Fruit fly (Drosophila melanogaster) whole organism, pupa: ENCODE measurements around the gene TH1.

Experiments
- CG10348 ChIP-seq: fragments of 200-800 bp; sonication (Bioruptor generic); IDR thresholded peaks from 2 replicates; pipeline ENCODE4 v1.3.6; 2022; ENCODE audit warnings: missing biosample characterization, missing genetic modification characterization
- CG14655 ChIP-seq: fragments of 200-800 bp; sonication (Bioruptor generic); optimal IDR thresholded peaks from 3 replicates; lab custom pipeline; 2017; ENCODE audit warnings: mild to moderate bottlenecking, missing biosample characterization, missing genetic modification reagents, missing genetic modification characterization
- CG15710 ChIP-seq: fragments of 200-800 bp; sonication (Bioruptor generic); optimal IDR thresholded peaks from 2 replicates; lab custom pipeline; 2018; ENCODE audit warnings: missing biosample characterization, mild to moderate bottlenecking, missing genetic modification characterization, moderate library complexity
- CG17806 ChIP-seq: fragments of 200-800 bp; sonication (Bioruptor generic); optimal IDR thresholded peaks from 2 replicates; lab custom pipeline; 2018; ENCODE audit warnings: missing biosample characterization, mild to moderate bottlenecking, missing genetic modification characterization, moderate library complexity
- CG4496 ChIP-seq: fragments of 200-800 bp; sonication (Bioruptor generic); IDR thresholded peaks from 3 replicates; pipeline ENCODE4 v1.3.6; 2022; ENCODE audit warnings: missing biosample characterization, missing genetic modification characterization
- CG9948 ChIP-seq: fragments of 200-800 bp; sonication (Bioruptor generic); optimal IDR thresholded peaks from 2 replicates; lab custom pipeline; 2018; ENCODE audit warnings: missing biosample characterization, mild to moderate bottlenecking, missing genetic modification characterization, moderate library complexity
- Pif1A ChIP-seq: fragments of 200-800 bp; sonication (Bioruptor generic); optimal IDR thresholded peaks from 3 replicates; lab custom pipeline; 2016; ENCODE audit warnings: missing biosample characterization, missing genetic modification characterization
- fd96Ca ChIP-seq: fragments of 200-800 bp; sonication (Bioruptor generic); IDR thresholded peaks from 3 replicates; pipeline ENCODE4 v1.3.6; 2022; ENCODE audit warnings: missing biosample characterization, missing genetic modification characterization
- rn ChIP-seq: fragments of 200-800 bp; sonication (Bioruptor generic); IDR thresholded peaks from 2 replicates; pipeline ENCODE4 v1.3.6; 2022; ENCODE audit warnings: missing biosample characterization, missing genetic modification characterization

- TF ChIP-seq Pif1A (GFP tag; lab: Kevin White, UChicago): no peak
- no peak for TF ChIP-seq CG10348 (GFP tag; lab: Robert Waterston, UW)
- no peak for TF ChIP-seq CG17806 (tag; lab: Kevin White, UChicago)
- peak; percentile 10 for TF ChIP-seq CG15710 (tag; lab: Kevin White, UChicago)
- no peak for TF ChIP-seq CG14655 (GFP tag; lab: Kevin White, UChicago)
- TF ChIP-seq CG9948 (tag; lab: Kevin White, UChicago): no peak
- TF ChIP-seq rn: no peak
- 0 out of 3 replicates have a peak, but pooled peaks have one; percentile 7 for TF ChIP-seq fd96Ca
- TF ChIP-seq CG4496 (GFP tag; lab: Robert Waterston, UW): no peak
These were observed 35.3 kb upstream of the TH1 start for dm6 chrX:16426478-16427052.
